Fruit fly (Drosophila melanogaster): ENCODE data around the gene CrebA.

The CrebA gene

dm6 chr3L:15514405-15514804 lies 20.8 kb upstream of the CrebA start (continued):
- TF ChIP-seq Eip74EF (GFP tag; optimal IDR thresholded peaks at IDR 0.05), result no peak
- TF ChIP-seq sima (GFP tag; optimal IDR thresholded peaks at IDR 0.05), result no peak
- peak; percentile 90 for TF ChIP-seq sd (tag; optimal IDR thresholded peaks at IDR 0.05)
- no peak for TF ChIP-seq ab (GFP tag; optimal IDR thresholded peaks at IDR 0.05)
- TF ChIP-seq tna (GFP tag; IDR thresholded peaks at IDR 0.05; ENCODE audit: partially characterized antibody), result peak; percentile 11; the same call in 1 of the 2 replicates
- no peak for TF ChIP-seq sc (optimal IDR thresholded peaks at IDR 0.05)
- no peak for TF ChIP-seq sc (GFP tag; optimal IDR thresholded peaks at IDR 0.05)
- no peak for TF ChIP-seq ara (GFP tag; IDR thresholded peaks at IDR 0.05)
- no peak for TF ChIP-seq CG7786 (GFP tag; optimal IDR thresholded peaks at IDR 0.05)
- no peak for TF ChIP-seq nerfin-1 (tag; optimal IDR thresholded peaks at IDR 0.05)
- TF ChIP-seq H15 (GFP tag; IDR thresholded peaks at IDR 0.05), result no peak
- no peak for TF ChIP-seq CG7928 (GFP tag; optimal IDR thresholded peaks at IDR 0.05)
- TF ChIP-seq CG8281 (tag; optimal IDR thresholded peaks at IDR 0.05), result no peak
- TF ChIP-seq CG11695 (GFP tag; IDR thresholded peaks at IDR 0.05), result peak; percentile 26; the same call in 1 of the 3 replicates
- TF ChIP-seq gsb (GFP tag; IDR thresholded peaks at IDR 0.05), result no peak
- TF ChIP-seq CG4404 (GFP tag; IDR thresholded peaks at IDR 0.05), result no peak
- no peak; the same call in 2 of the 3 replicates for TF ChIP-seq zen2 (GFP tag; IDR thresholded peaks at IDR 0.05; ENCODE audit: partially characterized antibody)
- no peak for TF ChIP-seq slou (GFP tag; optimal IDR thresholded peaks at IDR 0.05)
- TF ChIP-seq Hr51 (GFP tag; optimal IDR thresholded peaks at IDR 0.05), result no peak
- no peak for TF ChIP-seq ttk (GFP tag; IDR thresholded peaks at IDR 0.05)
- TF ChIP-seq chn (GFP tag; optimal IDR thresholded peaks at IDR 0.05), result peak; percentile 84
- TF ChIP-seq CG4282 (GFP tag; optimal IDR thresholded peaks at IDR 0.05), result no peak
- peak; percentile 78 for TF ChIP-seq Hey (tag; optimal IDR thresholded peaks at IDR 0.05)
- no peak for TF ChIP-seq CG2875 (GFP tag; optimal IDR thresholded peaks at IDR 0.05)
- no peak for TF ChIP-seq Sin3A (optimal IDR thresholded peaks at IDR 0.05)
- no peak for TF ChIP-seq HLHmδ (GFP tag; optimal IDR thresholded peaks at IDR 0.05)
- no peak for TF ChIP-seq Scr (GFP tag; IDR thresholded peaks at IDR 0.05; ENCODE audit: partially characterized antibody)
- TF ChIP-seq CG3163 (GFP tag; optimal IDR thresholded peaks at IDR 0.05), result peak; percentile 88
- TF ChIP-seq Nf-YB (GFP tag; optimal IDR thresholded peaks at IDR 0.05), result no peak
- TF ChIP-seq vvl (GFP tag; IDR thresholded peaks at IDR 0.05), result no peak; the same call in 1 of the 2 replicates
- TF ChIP-seq Rx (GFP tag; IDR thresholded peaks at IDR 0.05), result no peak
- no peak for TF ChIP-seq Dek (tag; optimal IDR thresholded peaks at IDR 0.05)
- TF ChIP-seq CG6689 (GFP tag; IDR thresholded peaks at IDR 0.05), result no peak
- TF ChIP-seq chm (GFP tag; IDR thresholded peaks at IDR 0.05), result peak; percentile 22; the same call in 1 of the 2 replicates
- TF ChIP-seq Chrac-16 (GFP tag; optimal IDR thresholded peaks at IDR 0.05), result no peak
- no peak for TF ChIP-seq psq (GFP tag; optimal IDR thresholded peaks at IDR 0.05)
- no peak for TF ChIP-seq Atf6 (GFP tag; IDR thresholded peaks at IDR 0.05)
- TF ChIP-seq CG10654 (GFP tag; optimal IDR thresholded peaks at IDR 0.05), result no peak
- no peak for TF ChIP-seq CG11085 (GFP tag; IDR thresholded peaks at IDR 0.05)
- TF ChIP-seq CG12942 (GFP tag; optimal IDR thresholded peaks at IDR 0.05), result no peak
- no peak for TF ChIP-seq CG3847 (GFP tag; IDR thresholded peaks at IDR 0.05)
- TF ChIP-seq CG43689 (GFP tag; IDR thresholded peaks at IDR 0.05), result no peak
- peak; percentile 66 for TF ChIP-seq sug (tag; optimal IDR thresholded peaks at IDR 0.05)
- no peak for TF ChIP-seq Dfd (GFP tag; optimal IDR thresholded peaks at IDR 0.05)
- TF ChIP-seq CG3838 (GFP tag; optimal IDR thresholded peaks at IDR 0.05), result no peak
- peak; percentile 82 for TF ChIP-seq CG1832 (GFP tag; optimal IDR thresholded peaks at IDR 0.05)
- TF ChIP-seq Xrp1 (GFP tag; IDR thresholded peaks at IDR 0.05), result 0 out of 2 replicates have a peak, but pooled peaks have one; percentile 10
- TF ChIP-seq zen (tag; optimal IDR thresholded peaks at IDR 0.05), result no peak
- no peak for TF ChIP-seq CG4424 (GFP tag; optimal IDR thresholded peaks at IDR 0.05)
- no peak for TF ChIP-seq CG3995 (GFP tag; optimal IDR thresholded peaks at IDR 0.05)
- no peak for TF ChIP-seq org-1 (GFP tag; optimal IDR thresholded peaks at IDR 0.05)
- peak; percentile 20; the same call in 1 of the 2 replicates for TF ChIP-seq CG14014 (GFP tag; IDR thresholded peaks at IDR 0.05)

Data from whole organism, embryonic.